Worm (Caenorhabditis elegans): ENCODE data around the gene nas-38.

- no peak for TF ChIP-seq sdz-12 (GFP tag; optimal IDR thresholded peaks at IDR 0.05)
- TF ChIP-seq ZK546.5 (tag; optimal IDR thresholded peaks at IDR 0.05): no peak
- TF ChIP-seq Y75B8A.6 (GFP tag; IDR thresholded peaks at IDR 0.05): no peak
- no peak for TF ChIP-seq snpc-4 (tag; optimal IDR thresholded peaks at IDR 0.05)
- TF ChIP-seq unc-62 (GFP tag; optimal IDR thresholded peaks at IDR 0.05 in 1 of 2): no peak
- no peak for TF ChIP-seq unc-62 (tag; optimal IDR thresholded peaks at IDR 0.05)
- no peak for TF ChIP-seq spr-3 (GFP tag; optimal IDR thresholded peaks at IDR 0.05)
- TF ChIP-seq F26F4.8 (GFP tag; conservative IDR thresholded peaks at IDR 0.05): no peak
- no peak for TF ChIP-seq unc-130 (GFP tag; optimal IDR thresholded peaks at IDR 0.05)
Observed at ce11 chrX:538083-538482, 19.9 kb upstream of the nas-38 start.

All from whole organism, L4 larva.